Fruit fly (Drosophila melanogaster): ENCODE data around the gene Gmppb.

Gene Gmppb

dm6 chr3R:4811124-4811935 lies at the start of gene Gmppb:
Gmppb (plus strand) TSS chr3R:4811444.
- TF ChIP-seq CG8478 (optimal IDR thresholded peaks at IDR 0.05) (no peak), CTCF (optimal IDR thresholded peaks at IDR 0.05) (no peak)

dm6 chr3R:4768711-4769239 lies 42.5 kb upstream of the Gmppb start:
- TF ChIP-seq CTCF (optimal IDR thresholded peaks at IDR 0.05): no peak
- no peak for TF ChIP-seq CG8478 (optimal IDR thresholded peaks at IDR 0.05)

dm6 chr3R:4771319-4771718 lies 39.9 kb upstream of the Gmppb start:
- TF ChIP-seq CTCF (optimal IDR thresholded peaks at IDR 0.05): no peak
- TF ChIP-seq CG8478 (optimal IDR thresholded peaks at IDR 0.05): no peak

dm6 chr3R:4773097-4773496 lies 38.1 kb upstream of the Gmppb start, which contains the start of gene CG44098:
CG44098 (minus strand) TSS chr3R:4773197.
- TF ChIP-seq CG8478 (optimal IDR thresholded peaks at IDR 0.05) (no peak), CTCF (optimal IDR thresholded peaks at IDR 0.05) (no peak)

dm6 chr3R:4774953-4775352 lies 36.3 kb upstream of the Gmppb start, which contains the start of gene CG44088:
CG44088 (minus strand) TSS chr3R:4775053.
- TF ChIP-seq CTCF (optimal IDR thresholded peaks at IDR 0.05) (no peak), CG8478 (optimal IDR thresholded peaks at IDR 0.05) (no peak)

dm6 chr3R:4775371-4775770 lies 35.9 kb upstream of the Gmppb start:
- TF ChIP-seq CG8478 (optimal IDR thresholded peaks at IDR 0.05): no peak
- TF ChIP-seq CTCF (optimal IDR thresholded peaks at IDR 0.05): no peak

- TF ChIP-seq CG8478 (optimal IDR thresholded peaks at IDR 0.05): no peak
- no peak for TF ChIP-seq CTCF (optimal IDR thresholded peaks at IDR 0.05)
Observed at dm6 chr3R:4780262-4780661, 31.0 kb upstream of the Gmppb start, which contains the start of gene CG14655. CG14655 (minus strand) TSS chr3R:4780302.

dm6 chr3R:4780721-4781120 lies 30.5 kb upstream of the Gmppb start:
- TF ChIP-seq CG8478 (optimal IDR thresholded peaks at IDR 0.05) (no peak), CTCF (optimal IDR thresholded peaks at IDR 0.05) (no peak)

dm6 chr3R:4784622-4785021 lies 26.6 kb upstream of the Gmppb start, which contains the start of gene Ccdc39:
Ccdc39 (minus strand) TSS chr3R:4784722.
- TF ChIP-seq CG8478 (optimal IDR thresholded peaks at IDR 0.05): no peak
- TF ChIP-seq CTCF (optimal IDR thresholded peaks at IDR 0.05): no peak

- TF ChIP-seq CG8478 (optimal IDR thresholded peaks at IDR 0.05) (no peak), CTCF (optimal IDR thresholded peaks at IDR 0.05) (no peak)
Observed at dm6 chr3R:4797585-4797984, 13.7 kb upstream of the Gmppb start.

dm6 chr3R:4798025-4798424 lies 13.2 kb upstream of the Gmppb start:
- TF ChIP-seq CG8478 (optimal IDR thresholded peaks at IDR 0.05) (no peak), CTCF (optimal IDR thresholded peaks at IDR 0.05) (no peak)

- no peak for TF ChIP-seq CG8478 (optimal IDR thresholded peaks at IDR 0.05)
- no peak for TF ChIP-seq CTCF (optimal IDR thresholded peaks at IDR 0.05)
Observed at dm6 chr3R:4804126-4804649, 7.1 kb upstream of the Gmppb start.

- TF ChIP-seq CG8478 (optimal IDR thresholded peaks at IDR 0.05) (no peak), CTCF (optimal IDR thresholded peaks at IDR 0.05) (no peak)
Observed at dm6 chr3R:4804828-4805707, 6.2 kb upstream of the Gmppb start.

dm6 chr3R:4806318-4806757 lies 4.9 kb upstream of the Gmppb start:
- TF ChIP-seq CTCF (optimal IDR thresholded peaks at IDR 0.05) (no peak), CG8478 (optimal IDR thresholded peaks at IDR 0.05) (no peak)

- TF ChIP-seq CTCF (optimal IDR thresholded peaks at IDR 0.05): no peak
- no peak for TF ChIP-seq CG8478 (optimal IDR thresholded peaks at IDR 0.05)
Observed at dm6 chr3R:4807582-4807981, 3.7 kb upstream of the Gmppb start.

All from S2 (cell line).